Fruit fly (Drosophila melanogaster) whole organism, adult: ENCODE measurements around the gene Enoph.

Experiments
- CG11617 ChIP-seq: fragments of 200-800 bp; sonication (Bioruptor generic); optimal IDR thresholded peaks from 2 replicates; lab custom pipeline; 2017; ENCODE audit warnings: mild to moderate bottlenecking, missing biosample characterization, missing genetic modification reagents, missing genetic modification characterization
- CG12768 ChIP-seq: fragments of 200-800 bp; sonication (Bioruptor generic); optimal IDR thresholded peaks from 2 replicates; lab custom pipeline; 2017; ENCODE audit warnings: missing biosample characterization, missing genetic modification characterization, mild to moderate bottlenecking, moderate library complexity, missing genetic modification reagents
- CG14711 ChIP-seq: fragments of 200-800 bp; sonication (Bioruptor generic); optimal IDR thresholded peaks from 2 replicates; lab custom pipeline; 2018; ENCODE audit warnings: missing biosample characterization, mild to moderate bottlenecking, missing genetic modification characterization, moderate library complexity
- CG1620 ChIP-seq: fragments of 200-800 bp; sonication (Bioruptor generic); optimal IDR thresholded peaks from 2 replicates; lab custom pipeline; 2016; ENCODE audit warnings: missing biosample characterization, missing genetic modification characterization
- CG33017 ChIP-seq: fragments of 200-800 bp; sonication (Bioruptor generic); optimal IDR thresholded peaks from 2 replicates; lab custom pipeline; 2018; ENCODE audit warnings: missing biosample characterization, mild to moderate bottlenecking, missing genetic modification characterization, moderate library complexity
- CG5204 ChIP-seq: fragments of 200-800 bp; sonication (Bioruptor generic); optimal IDR thresholded peaks from 2 replicates; lab custom pipeline; 2016; ENCODE audit warnings: missing biosample characterization, missing genetic modification characterization
- CG7045 ChIP-seq: fragments of 200-800 bp; sonication (Bioruptor generic); optimal IDR thresholded peaks from 2 replicates; lab custom pipeline; 2017; ENCODE audit warnings: missing biosample characterization, mild to moderate bottlenecking, missing genetic modification characterization
- CG7101 ChIP-seq: fragments of 200-800 bp; sonication (Bioruptor generic); optimal IDR thresholded peaks from 2 replicates; lab custom pipeline; 2018; ENCODE audit warnings: missing biosample characterization, mild to moderate bottlenecking, missing genetic modification characterization, moderate library complexity
- Clk ChIP-seq: fragments of 200-800 bp; sonication (Bioruptor generic); optimal IDR thresholded peaks from 2 replicates; lab custom pipeline; 2017; ENCODE audit warnings: missing biosample characterization, missing genetic modification characterization
- Crg-1 ChIP-seq: fragments of 200-800 bp; sonication (Bioruptor generic); optimal IDR thresholded peaks from 2 replicates; lab custom pipeline; 2016; ENCODE audit warnings: missing biosample characterization, missing genetic modification characterization
- Hr96 ChIP-seq: fragments of 200-800 bp; sonication (Bioruptor generic); optimal IDR thresholded peaks from 2 replicates; lab custom pipeline; 2016; ENCODE audit warnings: missing biosample characterization, missing genetic modification characterization
- Mnt ChIP-seq: fragments of 200-800 bp; sonication (Bioruptor generic); optimal IDR thresholded peaks from 2 replicates; lab custom pipeline; 2016; ENCODE audit warnings: missing biosample characterization, mild to moderate bottlenecking, missing genetic modification characterization
- bab1 ChIP-seq: fragments of 200-800 bp; sonication (Bioruptor generic); optimal IDR thresholded peaks from 3 replicates; lab custom pipeline; 2019; ENCODE audit warnings: missing biosample characterization, mild to moderate bottlenecking, missing genetic modification characterization, moderate library complexity
- cic ChIP-seq: fragments of 200-800 bp; sonication (Bioruptor generic); optimal IDR thresholded peaks from 2 replicates; lab custom pipeline; 2017; ENCODE audit warnings: missing biosample characterization, mild to moderate bottlenecking, missing genetic modification characterization, moderate library complexity
- cnc ChIP-seq, 2 experiments: fragments of >200 bp; optimal IDR thresholded peaks; 2 replicates each; lab custom pipeline; 2017
- kay ChIP-seq: fragments of 200-800 bp; sonication (Bioruptor generic); peaks from one replicate; lab custom pipeline; 2016; ENCODE audit warnings: missing biosample characterization, missing genetic modification characterization, borderline replicate concordance
- ovo ChIP-seq: fragments of 200-800 bp; sonication (Bioruptor generic); optimal IDR thresholded peaks from 2 replicates; lab custom pipeline; 2016; ENCODE audit warnings: missing biosample characterization, missing genetic modification characterization
- pad ChIP-seq: fragments of 200-800 bp; sonication (Bioruptor generic); optimal IDR thresholded peaks from 3 replicates; lab custom pipeline; 2017; ENCODE audit warnings: missing biosample characterization, missing genetic modification characterization, mild to moderate bottlenecking, moderate library complexity, missing genetic modification reagents
- tj ChIP-seq: fragments of 200-800 bp; sonication (Bioruptor generic); optimal IDR thresholded peaks from 3 replicates; lab custom pipeline; 2017; ENCODE audit warnings: missing biosample characterization, mild to moderate bottlenecking, missing genetic modification characterization, moderate library complexity
- toe ChIP-seq: fragments of 200-800 bp; sonication (Bioruptor generic); optimal IDR thresholded peaks from 2 replicates; lab custom pipeline; 2016; ENCODE audit warnings: missing biosample characterization, missing genetic modification characterization

The Enoph gene

dm6 chr3R:5211401-5211800 lies 45.1 kb downstream of the Enoph start:
- TF ChIP-seq cnc (optimal IDR thresholded peaks at IDR 0.05; lab: Kevin White, UChicago) (no peak), CG14711 (tag; lab: Kevin White, UChicago) (no peak), Hr96 (GFP tag; lab: Kevin White, UChicago) (no peak), Crg-1 (no peak)

- peak; percentile 54 for TF ChIP-seq cic (GFP tag; lab: Kevin White, UChicago)
- peak; percentile 90 for TF ChIP-seq CG33017
- TF ChIP-seq CG11617 (GFP tag; lab: Kevin White, UChicago): peak; percentile 2
- TF ChIP-seq bab1 (GFP tag; lab: Kevin White, UChicago): peak; percentile 58
- TF ChIP-seq kay (GFP tag; lab: Kevin White, UChicago): no peak
- TF ChIP-seq toe (GFP tag; lab: Kevin White, UChicago): peak; percentile 41
- no peak for TF ChIP-seq cnc (optimal IDR thresholded peaks at IDR 0.05; lab: Kevin White, UChicago)
- peak; percentile 83 for TF ChIP-seq CG7045
- peak; percentile 86 for TF ChIP-seq CG12768 (GFP tag; lab: Kevin White, UChicago)
- no peak for TF ChIP-seq ovo (GFP tag; lab: Kevin White, UChicago)
- peak; percentile 12 for TF ChIP-seq Mnt (GFP tag; lab: Kevin White, UChicago)
- TF ChIP-seq Hr96 (GFP tag; lab: Kevin White, UChicago): peak; percentile 28
- TF ChIP-seq CG5204 (GFP tag; lab: Kevin White, UChicago): peak; percentile 67
- TF ChIP-seq CG14711 (tag; lab: Kevin White, UChicago): peak; percentile 72
- no peak for TF ChIP-seq CG1620 (GFP tag; lab: Kevin White, UChicago)
- peak; percentile 44 for TF ChIP-seq Crg-1
- TF ChIP-seq CG7101 (tag; lab: Kevin White, UChicago): peak; percentile 74
- peak; percentile 14 for TF ChIP-seq Clk (GFP tag; lab: Kevin White, UChicago)
- peak; percentile 27 for TF ChIP-seq pad (GFP tag; lab: Kevin White, UChicago)
- TF ChIP-seq tj (GFP tag; lab: Kevin White, UChicago): peak; percentile 2
These were observed 47.0 kb downstream of the Enoph start for dm6 chr3R:5209481-5209880.

DNA sequence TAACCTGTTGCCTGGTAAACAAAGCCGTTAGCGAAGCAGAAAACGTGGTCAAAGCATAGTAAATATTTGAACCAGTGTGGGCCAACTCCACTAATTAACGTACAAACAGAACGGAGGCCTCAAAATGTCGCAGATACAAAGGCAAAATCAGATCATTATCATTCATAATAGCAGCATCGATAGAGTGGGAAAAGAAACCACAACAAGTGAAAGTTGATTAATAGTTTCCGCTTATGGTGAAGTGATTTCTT lies 48.4 kb downstream of the Enoph start:
- TF ChIP-seq CG33017 (no peak), CG7101 (tag; lab: Kevin White, UChicago) (no peak), CG12768 (GFP tag; lab: Kevin White, UChicago) (no peak), CG1620 (GFP tag; lab: Kevin White, UChicago) (no peak), ovo (GFP tag; lab: Kevin White, UChicago) (no peak), CG11617 (GFP tag; lab: Kevin White, UChicago) (no peak), bab1 (GFP tag; lab: Kevin White, UChicago) (no peak), kay (GFP tag; lab: Kevin White, UChicago) (no peak), tj (GFP tag; lab: Kevin White, UChicago) (no peak), Mnt (GFP tag; lab: Kevin White, UChicago) (no peak), Crg-1 (no peak), CG7045 (no peak), CG14711 (tag; lab: Kevin White, UChicago) (no peak), Clk (GFP tag; lab: Kevin White, UChicago) (no peak)

DNA sequence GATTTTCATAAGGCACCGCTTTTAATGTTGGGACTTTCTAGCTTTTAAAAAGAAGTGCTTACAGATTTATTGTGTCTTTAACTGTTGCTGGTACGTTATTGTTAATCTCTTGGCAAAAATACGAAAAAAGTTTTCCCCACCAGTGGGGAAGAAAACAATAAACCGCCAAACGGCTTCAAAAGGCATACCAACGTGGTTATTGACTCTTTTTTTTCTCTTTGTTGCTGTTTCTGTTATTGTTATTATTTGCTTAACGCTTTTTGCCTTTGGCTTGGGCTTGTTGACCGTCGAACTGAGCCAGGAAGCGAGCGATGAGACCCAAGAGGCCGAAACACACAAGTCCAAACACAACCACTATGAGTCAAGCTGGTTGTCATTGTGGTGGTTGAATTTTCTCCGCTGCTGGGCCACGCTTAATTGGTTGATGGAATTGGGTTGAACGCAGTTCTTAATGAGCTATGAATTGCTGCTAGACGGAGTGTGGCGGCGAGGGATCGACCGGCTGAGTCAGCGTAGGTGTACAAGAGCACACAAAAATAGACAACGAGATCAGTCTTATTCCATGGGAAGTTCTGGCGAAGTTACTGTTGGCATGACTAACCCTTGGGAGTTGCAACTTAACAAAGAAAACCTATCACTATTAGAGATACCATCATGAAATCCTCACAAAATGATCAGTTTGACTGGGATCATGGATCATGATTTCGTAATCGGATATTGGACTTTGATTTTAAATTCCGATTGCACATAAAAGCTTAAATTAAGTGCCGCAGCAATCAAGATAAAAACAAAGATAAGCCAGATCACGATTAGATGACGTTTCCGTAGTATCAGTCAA lies 49.0 kb downstream of the Enoph start:
- no peak for TF ChIP-seq ovo (GFP tag; lab: Kevin White, UChicago)
- no peak for TF ChIP-seq Clk (GFP tag; lab: Kevin White, UChicago)
- TF ChIP-seq kay (GFP tag; lab: Kevin White, UChicago): no peak
- TF ChIP-seq cic (GFP tag; lab: Kevin White, UChicago): no peak
- TF ChIP-seq bab1 (GFP tag; lab: Kevin White, UChicago): no peak
- TF ChIP-seq toe (GFP tag; lab: Kevin White, UChicago): no peak
- TF ChIP-seq Mnt (GFP tag; lab: Kevin White, UChicago): no peak
- TF ChIP-seq CG5204 (GFP tag; lab: Kevin White, UChicago): no peak
- no peak for TF ChIP-seq Crg-1
- no peak for TF ChIP-seq CG7045
- TF ChIP-seq CG12768 (GFP tag; lab: Kevin White, UChicago): no peak
- TF ChIP-seq CG1620 (GFP tag; lab: Kevin White, UChicago): no peak
- TF ChIP-seq pad (GFP tag; lab: Kevin White, UChicago): no peak
- no peak for TF ChIP-seq Hr96 (GFP tag; lab: Kevin White, UChicago)
- no peak for TF ChIP-seq CG33017
- no peak for TF ChIP-seq tj (GFP tag; lab: Kevin White, UChicago)
- TF ChIP-seq CG14711 (tag; lab: Kevin White, UChicago): no peak
- TF ChIP-seq CG7101 (tag; lab: Kevin White, UChicago): no peak
